Worm (Caenorhabditis elegans) whole organism, late embryonic: ENCODE results near the gene scav-4.

Experiments used
- ama-1 ChIP-seq: fragments of 150-350 bp; optimal IDR thresholded peaks from 2 replicates; lab custom pipeline; 2014
- ceh-19 ChIP-seq: fragments of 200-800 bp; sonication (Bioruptor generic); optimal IDR thresholded peaks from 2 replicates; lab custom pipeline; 2018; ENCODE audit warnings: mild to moderate bottlenecking, missing genetic modification characterization, missing compliant biosample characterization
- nhr-11 ChIP-seq: fragments of 150-350 bp; optimal IDR thresholded peaks from 2 replicates; lab custom pipeline; 2014; ENCODE audit warnings: missing biosample characterization, missing genetic modification characterization

DNA sequence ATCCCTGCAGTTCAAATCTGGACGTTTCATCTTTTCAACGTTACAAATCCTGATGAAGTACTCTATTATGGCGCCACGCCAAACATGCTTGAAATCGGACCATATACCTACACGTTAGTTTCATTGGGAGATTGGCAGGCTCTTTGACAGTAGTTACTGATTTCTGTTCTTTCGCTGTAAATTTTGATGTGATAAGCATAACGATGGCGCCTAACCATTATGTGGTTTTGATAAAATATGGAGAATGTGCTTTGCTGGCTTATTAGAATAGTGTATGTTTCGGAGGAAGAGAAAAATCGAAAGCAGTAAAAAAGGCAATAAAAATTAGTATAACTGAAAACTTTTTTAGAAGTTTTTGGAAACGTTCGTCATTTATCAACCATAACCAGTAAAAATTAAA is 1.1 kb downstream of the scav-4 start:
- no peak for TF ChIP-seq ama-1 (lab: Kevin White, UChicago)
- TF ChIP-seq ceh-19 (GFP tag; lab: Kevin White, UChicago), result no peak
- TF ChIP-seq nhr-11, result no peak
